Fruit fly (Drosophila melanogaster) whole organism, adult: ENCODE results near the gene wb.

ENCODE experiments used
- CG11617 ChIP-seq: fragments of 200-800 bp; sonication (Bioruptor generic); optimal IDR thresholded peaks from 2 replicates; lab custom pipeline; 2017; ENCODE audit warnings: mild to moderate bottlenecking, missing biosample characterization, missing genetic modification reagents, missing genetic modification characterization
- CG12768 ChIP-seq: fragments of 200-800 bp; sonication (Bioruptor generic); optimal IDR thresholded peaks from 2 replicates; lab custom pipeline; 2017; ENCODE audit warnings: missing biosample characterization, missing genetic modification characterization, mild to moderate bottlenecking, moderate library complexity, missing genetic modification reagents
- CG14711 ChIP-seq: fragments of 200-800 bp; sonication (Bioruptor generic); optimal IDR thresholded peaks from 2 replicates; lab custom pipeline; 2018; ENCODE audit warnings: missing biosample characterization, mild to moderate bottlenecking, missing genetic modification characterization, moderate library complexity
- CG33017 ChIP-seq: fragments of 200-800 bp; sonication (Bioruptor generic); optimal IDR thresholded peaks from 2 replicates; lab custom pipeline; 2018; ENCODE audit warnings: missing biosample characterization, mild to moderate bottlenecking, missing genetic modification characterization, moderate library complexity
- CG7045 ChIP-seq: fragments of 200-800 bp; sonication (Bioruptor generic); optimal IDR thresholded peaks from 2 replicates; lab custom pipeline; 2017; ENCODE audit warnings: missing biosample characterization, mild to moderate bottlenecking, missing genetic modification characterization
- Crg-1 ChIP-seq: fragments of 200-800 bp; sonication (Bioruptor generic); optimal IDR thresholded peaks from 2 replicates; lab custom pipeline; 2016; ENCODE audit warnings: missing biosample characterization, missing genetic modification characterization
- Hr96 ChIP-seq: fragments of 200-800 bp; sonication (Bioruptor generic); optimal IDR thresholded peaks from 2 replicates; lab custom pipeline; 2016; ENCODE audit warnings: missing biosample characterization, missing genetic modification characterization
- bab1 ChIP-seq: fragments of 200-800 bp; sonication (Bioruptor generic); optimal IDR thresholded peaks from 3 replicates; lab custom pipeline; 2019; ENCODE audit warnings: missing biosample characterization, mild to moderate bottlenecking, missing genetic modification characterization, moderate library complexity
- cnc ChIP-seq, 2 experiments: fragments of >200 bp; optimal IDR thresholded peaks; 2 replicates each; lab custom pipeline; 2017
- kay ChIP-seq: fragments of 200-800 bp; sonication (Bioruptor generic); peaks from one replicate; lab custom pipeline; 2016; ENCODE audit warnings: missing biosample characterization, missing genetic modification characterization, borderline replicate concordance
- tj ChIP-seq: fragments of 200-800 bp; sonication (Bioruptor generic); optimal IDR thresholded peaks from 3 replicates; lab custom pipeline; 2017; ENCODE audit warnings: missing biosample characterization, mild to moderate bottlenecking, missing genetic modification characterization, moderate library complexity

DNA sequence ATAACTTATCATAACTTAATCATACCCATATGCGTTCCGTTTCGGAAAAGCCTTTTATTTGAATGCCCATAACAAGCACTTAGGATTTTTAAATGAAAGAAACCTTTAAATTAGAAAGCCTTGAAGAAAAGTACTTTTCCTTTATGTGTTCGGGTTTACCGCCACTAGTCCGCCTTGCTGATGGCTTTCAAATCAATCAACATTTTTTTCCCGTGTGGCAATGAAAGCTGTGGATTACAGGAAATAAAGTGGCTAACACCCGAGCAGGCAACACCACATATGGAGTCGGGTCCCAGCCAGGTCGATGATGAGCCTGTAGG lies 107.9 kb downstream of the wb start:
- TF ChIP-seq Crg-1 (GFP tag; lab: Kevin White, UChicago) (no peak), tj (GFP tag; lab: Kevin White, UChicago) (no peak), CG11617 (GFP tag; lab: Kevin White, UChicago) (no peak), kay (GFP tag; lab: Kevin White, UChicago) (no peak), CG33017 (tag; lab: Kevin White, UChicago) (no peak), CG14711 (tag; lab: Kevin White, UChicago) (no peak), CG12768 (GFP tag; lab: Kevin White, UChicago) (no peak), bab1 (GFP tag; lab: Kevin White, UChicago) (no peak), cnc (optimal IDR thresholded peaks at IDR 0.05; lab: Kevin White, UChicago) (no peak), CG7045 (GFP tag; lab: Kevin White, UChicago) (no peak), Hr96 (GFP tag; lab: Kevin White, UChicago) (no peak)
